Fruit fly (Drosophila melanogaster) whole organism, prepupa: Measurements from ENCODE around the gene S-Lap3.

Source experiments
- CG10631 ChIP-seq: fragments of 200-800 bp; sonication (Bioruptor generic); optimal IDR thresholded peaks from 2 replicates; lab custom pipeline; 2016; ENCODE audit warnings: missing biosample characterization, missing genetic modification characterization
- CG10669 ChIP-seq: fragments of 200-800 bp; sonication (Bioruptor generic); optimal IDR thresholded peaks from 3 replicates; lab custom pipeline; 2018; ENCODE audit warnings: missing biosample characterization, mild to moderate bottlenecking, missing genetic modification characterization, moderate library complexity
- CG11294 ChIP-seq: fragments of 200-800 bp; sonication (Bioruptor generic); IDR thresholded peaks from 2 replicates; pipeline ENCODE4 v1.3.6; 2022; ENCODE audit warnings: missing biosample characterization, missing genetic modification characterization
- CG11902 ChIP-seq: fragments of 200-800 bp; sonication (Bioruptor generic); optimal IDR thresholded peaks from 3 replicates; lab custom pipeline; 2016; ENCODE audit warnings: missing biosample characterization, missing genetic modification characterization
- CG16779 ChIP-seq: fragments of 200-800 bp; sonication (Bioruptor generic); optimal IDR thresholded peaks from 3 replicates; lab custom pipeline; 2017; ENCODE audit warnings: missing biosample characterization, mild to moderate bottlenecking, missing genetic modification characterization
- CG3032 ChIP-seq: fragments of 200-800 bp; optimal IDR thresholded peaks from 2 replicates; lab custom pipeline; 2019; ENCODE audit warnings: missing biosample characterization, mild to moderate bottlenecking, missing genetic modification characterization, moderate library complexity
- CG31627 ChIP-seq: fragments of 200-800 bp; sonication (Bioruptor generic); optimal IDR thresholded peaks from 3 replicates; lab custom pipeline; 2016; ENCODE audit warnings: missing biosample characterization, missing genetic modification characterization
- CG32006 ChIP-seq: fragments of 200-800 bp; sonication (Bioruptor generic); optimal IDR thresholded peaks from 3 replicates; lab custom pipeline; 2017; ENCODE audit warnings: missing biosample characterization, mild to moderate bottlenecking, missing genetic modification characterization
- CG3919 ChIP-seq: fragments of 200-800 bp; sonication (Bioruptor generic); optimal IDR thresholded peaks from 3 replicates; lab custom pipeline; 2016; ENCODE audit warnings: missing biosample characterization, missing genetic modification characterization
- CG4318 ChIP-seq: fragments of 200-800 bp; sonication (Bioruptor generic); optimal IDR thresholded peaks from 3 replicates; lab custom pipeline; 2017; ENCODE audit warnings: missing biosample characterization, mild to moderate bottlenecking, missing genetic modification characterization
- CG6163 ChIP-seq: fragments of 200-800 bp; sonication (Bioruptor generic); IDR thresholded peaks from 3 replicates; pipeline ENCODE4 v1.3.6; 2022; ENCODE audit warnings: missing biosample characterization, missing genetic modification characterization
- CG6276 ChIP-seq: fragments of 200-800 bp; sonication (Bioruptor generic); optimal IDR thresholded peaks from 2 replicates; lab custom pipeline; 2017; ENCODE audit warnings: missing biosample characterization, mild to moderate bottlenecking, missing genetic modification characterization
- CG6792 ChIP-seq: fragments of 200-800 bp; sonication (Bioruptor generic); optimal IDR thresholded peaks from 3 replicates; lab custom pipeline; 2016; ENCODE audit warnings: missing biosample characterization, missing genetic modification characterization
- CG6808 ChIP-seq: fragments of 200-800 bp; sonication (Bioruptor generic); optimal IDR thresholded peaks from 3 replicates; lab custom pipeline; 2017; ENCODE audit warnings: missing biosample characterization, missing genetic modification characterization, mild to moderate bottlenecking, moderate library complexity, missing genetic modification reagents
- CG6854 ChIP-seq: fragments of 200-800 bp; sonication (Bioruptor generic); optimal IDR thresholded peaks from 2 replicates; lab custom pipeline; 2017; ENCODE audit warnings: missing biosample characterization, mild to moderate bottlenecking, missing genetic modification characterization
- CG8119 ChIP-seq: fragments of 200-800 bp; sonication (Bioruptor generic); IDR thresholded peaks from 3 replicates; pipeline ENCODE4 v1.3.6; 2022; ENCODE audit warnings: missing biosample characterization, missing genetic modification characterization
- CG8319 ChIP-seq: fragments of 200-800 bp; sonication (Bioruptor generic); optimal IDR thresholded peaks from 3 replicates; lab custom pipeline; 2016; ENCODE audit warnings: missing biosample characterization, missing genetic modification characterization
- CG9139 ChIP-seq: fragments of 200-800 bp; sonication (Bioruptor generic); optimal IDR thresholded peaks from 3 replicates; lab custom pipeline; 2017; ENCODE audit warnings: missing biosample characterization, mild to moderate bottlenecking, missing genetic modification characterization
- Eip75B ChIP-seq: fragments of 200-800 bp; sonication (Bioruptor generic); optimal IDR thresholded peaks from 3 replicates; lab custom pipeline; 2016; ENCODE audit warnings: missing biosample characterization, missing genetic modification characterization
- Eip78C ChIP-seq: fragments of 200-800 bp; sonication (Bioruptor generic); peaks from one replicate; lab custom pipeline; 2016; ENCODE audit warnings: missing biosample characterization, missing genetic modification characterization
- Eip93F ChIP-seq: fragments of 200-800 bp; sonication (Bioruptor generic); optimal IDR thresholded peaks from 2 replicates; lab custom pipeline; 2016; ENCODE audit warnings: missing biosample characterization, mild to moderate bottlenecking, missing genetic modification characterization
- Ets96B ChIP-seq: fragments of 200-800 bp; optimal IDR thresholded peaks from 2 replicates; lab custom pipeline; 2019; ENCODE audit warnings: missing biosample characterization, mild to moderate bottlenecking, missing genetic modification characterization, moderate library complexity
- Gug ChIP-seq: fragments of 200-800 bp; sonication (Bioruptor generic); IDR thresholded peaks from 2 replicates; pipeline ENCODE4 v1.3.6; 2022; ENCODE audit warnings: missing biosample characterization, missing genetic modification characterization
- Hr4 ChIP-seq: fragments of 200-800 bp; sonication (Bioruptor generic); optimal IDR thresholded peaks from 3 replicates; lab custom pipeline; 2016; ENCODE audit warnings: missing biosample characterization, missing genetic modification characterization
- Lpt ChIP-seq: fragments of 200-800 bp; sonication (Bioruptor generic); optimal IDR thresholded peaks from 3 replicates; lab custom pipeline; 2016; ENCODE audit warnings: missing biosample characterization, missing genetic modification characterization
- OdsH ChIP-seq: fragments of 200-800 bp; sonication (Bioruptor generic); optimal IDR thresholded peaks from 3 replicates; lab custom pipeline; 2016; ENCODE audit warnings: missing biosample characterization, missing genetic modification characterization
- Smox ChIP-seq: fragments of 200-800 bp; sonication (Bioruptor generic); optimal IDR thresholded peaks from 3 replicates; lab custom pipeline; 2016; ENCODE audit warnings: missing biosample characterization, missing genetic modification characterization
- Sox14 ChIP-seq: fragments of 200-800 bp; sonication (Bioruptor generic); optimal IDR thresholded peaks from 3 replicates; lab custom pipeline; 2016; ENCODE audit warnings: missing biosample characterization, missing genetic modification characterization
- Sox15 ChIP-seq: fragments of 200-800 bp; sonication (Bioruptor generic); optimal IDR thresholded peaks from 3 replicates; lab custom pipeline; 2016; ENCODE audit warnings: missing biosample characterization, missing genetic modification characterization
- achi ChIP-seq: fragments of 200-800 bp; sonication (Bioruptor generic); optimal IDR thresholded peaks from 3 replicates; lab custom pipeline; 2016; ENCODE audit warnings: missing biosample characterization, missing genetic modification characterization
- eg ChIP-seq: fragments of 200-800 bp; sonication (Bioruptor generic); IDR thresholded peaks from 3 replicates; pipeline ENCODE4 v1.3.6; 2022; ENCODE audit warnings: missing biosample characterization, missing genetic modification characterization
- esn ChIP-seq: fragments of 200-800 bp; sonication (Bioruptor generic); optimal IDR thresholded peaks from 2 replicates; lab custom pipeline; 2016; ENCODE audit warnings: missing biosample characterization, mild to moderate bottlenecking, missing genetic modification characterization, moderate library complexity
- fkh ChIP-seq: fragments of 200-800 bp; sonication (Bioruptor generic); optimal IDR thresholded peaks from 3 replicates; lab custom pipeline; 2017; ENCODE audit warnings: missing biosample characterization, mild to moderate bottlenecking, missing genetic modification characterization, moderate library complexity
- lz ChIP-seq: fragments of 200-800 bp; sonication (Bioruptor generic); optimal IDR thresholded peaks from 3 replicates; lab custom pipeline; 2016; ENCODE audit warnings: missing biosample characterization, missing genetic modification characterization
- net ChIP-seq: fragments of 200-800 bp; sonication (Bioruptor generic); optimal IDR thresholded peaks from 3 replicates; lab custom pipeline; 2016; ENCODE audit warnings: missing biosample characterization, missing genetic modification characterization
- pdm3 ChIP-seq: fragments of 200-800 bp; sonication (Bioruptor generic); optimal IDR thresholded peaks from 3 replicates; lab custom pipeline; 2016; ENCODE audit warnings: missing biosample characterization, missing genetic modification characterization
- salr ChIP-seq, 2 experiments: fragments of 200-800 bp; sonication (Bioruptor generic); optimal IDR thresholded peaks; 3 replicates each; lab custom pipeline; 2016 to 2018; ENCODE audit warnings: missing biosample characterization in 2 of 2, missing genetic modification characterization in 2 of 2, mild to moderate bottlenecking in 1 of 2
- spab ChIP-seq: fragments of 200-800 bp; sonication (Bioruptor generic); optimal IDR thresholded peaks from 2 replicates; lab custom pipeline; 2017; ENCODE audit warnings: missing biosample characterization, mild to moderate bottlenecking, missing genetic modification characterization, missing genetic modification reagents

Gene S-Lap3

DNA sequence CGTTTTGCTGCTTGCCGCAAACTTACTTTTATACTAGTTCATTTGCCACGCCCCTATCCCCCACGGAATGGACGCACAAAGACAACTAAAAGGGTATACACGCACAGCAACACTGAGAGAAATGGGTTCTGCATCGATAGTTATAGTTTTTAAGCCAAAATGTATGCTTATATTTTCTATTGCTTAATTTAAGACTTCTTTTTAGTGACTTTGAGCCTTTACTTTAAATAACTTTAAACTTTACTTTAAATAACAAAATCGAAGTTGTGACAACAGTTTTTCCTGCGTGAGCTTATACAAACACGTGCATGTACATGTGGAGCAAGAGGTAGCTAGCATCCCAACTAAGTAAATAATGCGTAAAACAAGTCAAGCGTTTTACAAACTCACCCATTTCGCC is 17.5 kb downstream of the S-Lap3 start:
- TF ChIP-seq CG6792 (GFP tag; lab: Kevin White, UChicago) (no peak), eg (GFP tag; lab: Robert Waterston, UW) (0 out of 3 replicates have a peak, but pooled peaks have one; percentile 38), CG6276 (peak; percentile 2), lz (GFP tag; lab: Kevin White, UChicago) (no peak), CG32006 (peak; percentile 19)

DNA sequence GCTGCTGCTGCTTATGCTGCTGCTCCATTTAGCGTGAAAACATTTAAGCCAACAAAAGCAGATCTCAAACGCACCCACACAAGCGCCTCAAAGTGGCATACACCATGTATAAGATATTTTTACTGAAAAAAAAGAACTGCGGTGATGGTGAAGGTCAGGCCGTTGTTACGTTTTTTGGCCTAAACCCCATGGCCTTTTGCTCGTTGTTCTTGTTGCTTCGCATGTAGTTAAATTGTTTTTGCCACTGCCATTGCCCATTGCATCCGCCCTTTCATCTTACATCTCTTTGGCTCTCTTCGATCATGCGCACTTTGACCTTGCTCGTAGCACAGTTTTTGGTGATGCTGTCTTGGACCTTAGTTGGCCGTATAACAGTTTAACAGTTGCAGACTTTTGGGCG is 20.5 kb downstream of the S-Lap3 start:
- TF ChIP-seq OdsH (GFP tag; lab: Kevin White, UChicago), result no peak
- TF ChIP-seq CG8319 (GFP tag; lab: Kevin White, UChicago), result no peak

DNA sequence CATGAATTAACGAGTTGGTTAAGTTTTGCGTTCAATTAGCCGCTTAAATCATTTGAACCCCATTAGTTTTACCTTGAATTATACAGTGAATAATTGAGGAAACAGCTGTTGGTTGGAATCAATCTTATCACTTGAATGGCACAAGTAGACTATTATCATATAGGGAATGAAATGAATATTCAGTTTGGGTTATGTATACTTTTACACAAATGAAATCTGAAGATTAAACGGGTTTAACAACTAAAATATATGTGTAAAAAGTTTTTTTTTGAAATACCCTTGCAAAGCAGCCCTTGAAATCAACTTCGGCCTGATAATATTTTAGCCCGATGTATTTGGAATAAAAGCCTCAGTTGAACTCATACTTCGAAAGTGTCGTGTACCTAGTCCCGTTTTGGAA is 25.6 kb downstream of the S-Lap3 start, which contains the start of gene S-Lap4:
Gene S-Lap4 (plus strand): TSS at position 301 of the 400 bp plus-strand sequence.
- TF ChIP-seq CG16779 (tag; lab: Kevin White, UChicago) (no peak), fkh (GFP tag; lab: Kevin White, UChicago) (no peak)

DNA sequence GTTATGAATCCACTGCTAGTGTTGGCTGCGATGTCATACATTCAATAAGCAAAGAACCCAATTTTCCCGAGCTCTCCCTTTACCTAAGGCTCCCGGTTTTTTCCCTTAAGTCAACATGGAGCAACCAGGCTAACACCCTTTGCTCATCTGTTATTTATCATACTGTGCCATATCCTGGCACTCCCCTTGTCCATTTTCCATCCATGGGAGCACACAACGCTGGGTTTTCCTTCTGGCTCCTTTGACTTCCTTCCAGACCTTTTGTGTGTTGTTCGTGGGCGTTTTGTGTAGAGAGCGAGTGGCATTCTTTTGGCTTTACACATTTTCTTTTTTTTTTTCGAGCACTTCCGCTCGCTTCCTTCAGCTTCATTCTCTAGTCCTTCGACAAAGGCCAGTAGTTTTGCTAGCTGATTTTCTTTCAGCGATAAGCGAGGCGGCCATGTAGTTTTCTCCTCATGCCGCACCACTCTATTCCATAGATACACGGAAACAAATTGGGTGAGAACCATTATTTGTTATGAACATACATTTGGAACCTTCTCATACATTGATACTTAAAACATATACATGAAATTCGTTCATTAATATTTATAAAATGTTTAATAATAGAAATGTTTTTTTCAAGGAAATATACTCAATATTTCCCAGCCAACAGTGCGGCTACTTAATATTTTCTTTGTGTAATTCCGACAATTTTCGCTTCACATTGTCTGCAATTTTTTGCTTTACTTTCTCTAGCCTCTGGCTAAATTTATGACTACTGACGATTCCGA is 31.1 kb downstream of the S-Lap3 start:
- no peak for TF ChIP-seq net (GFP tag; lab: Kevin White, UChicago)
- TF ChIP-seq CG32006, result peak; percentile 3

DNA sequence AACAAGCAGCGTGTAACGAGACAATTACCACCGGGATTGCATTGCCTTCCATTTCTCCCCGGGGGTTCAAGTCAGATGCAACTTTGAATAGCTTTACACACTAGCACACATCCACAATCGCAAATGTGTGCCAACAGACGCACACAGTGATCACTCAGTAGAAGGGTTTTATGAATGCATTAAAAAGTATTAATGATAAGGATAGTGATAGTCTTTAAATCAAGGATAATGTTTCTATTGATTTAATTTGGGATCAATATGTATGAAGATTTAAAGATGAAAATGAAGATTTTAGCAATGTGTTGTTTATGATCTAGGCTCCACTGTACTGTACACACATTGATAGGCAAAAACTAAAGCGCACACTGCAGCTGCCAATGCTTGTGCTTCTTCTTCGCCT is 39.6 kb downstream of the S-Lap3 start:
- TF ChIP-seq Lpt (GFP tag; lab: Kevin White, UChicago) (peak; percentile 17), CG32006 (peak; percentile 54), Eip75B (GFP tag; lab: Kevin White, UChicago) (no peak), eg (GFP tag; lab: Robert Waterston, UW) (peak; percentile 53; the same call in 1 of the 3 replicates), pdm3 (GFP tag; lab: Kevin White, UChicago) (peak; percentile 28), Eip78C (GFP tag; lab: Kevin White, UChicago) (peak; percentile 70), CG8119 (GFP tag; lab: Robert Waterston, UW) (peak; percentile 62; the same call in 2 of the 3 replicates), Ets96B (tag; lab: Kevin White, UChicago) (no peak), achi (GFP tag; lab: Kevin White, UChicago) (peak; percentile 5), Eip93F (no peak), salr (GFP tag; optimal IDR thresholded peaks at IDR 0.05; lab: Kevin White, UChicago) (peak in 1 of 2 experiments; percentile 27), CG8319 (GFP tag; lab: Kevin White, UChicago) (no peak), CG10669 (peak; percentile 3), CG6276 (peak; percentile 31), OdsH (GFP tag; lab: Kevin White, UChicago) (peak; percentile 1), CG31627 (no peak), CG11294 (GFP tag; lab: Robert Waterston, UW) (0 out of 2 replicates have a peak, but pooled peaks have one; percentile 29), Hr4 (GFP tag; lab: Kevin White, UChicago) (peak; percentile 62), CG4318 (GFP tag; lab: Kevin White, UChicago) (peak; percentile 3), spab (no peak), Sox15 (GFP tag; lab: Kevin White, UChicago) (no peak)
- TF ChIP-seq, all 60 proteins: peak for 14

DNA sequence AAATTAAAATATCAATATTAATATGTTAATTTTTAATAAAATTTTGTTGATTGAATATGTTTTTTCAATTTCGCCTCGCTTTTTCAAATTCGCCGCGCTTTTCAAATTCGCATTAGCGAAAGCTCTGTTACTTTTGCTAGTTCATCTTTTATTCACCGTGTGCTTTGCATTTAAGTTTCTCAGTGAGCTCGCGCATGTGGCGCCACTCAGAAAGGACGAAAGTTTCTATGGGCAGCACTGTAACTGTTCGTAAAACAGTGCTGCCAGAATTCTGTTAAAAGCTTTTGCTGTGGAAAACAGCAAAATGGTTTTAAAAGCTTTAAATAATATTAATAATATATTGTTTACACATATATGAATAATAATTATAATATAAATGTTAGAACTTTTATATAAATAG is 43.0 kb downstream of the S-Lap3 start:
- TF ChIP-seq CG6808 (GFP tag; lab: Kevin White, UChicago), result peak; percentile 100
- no peak for TF ChIP-seq Smox

DNA sequence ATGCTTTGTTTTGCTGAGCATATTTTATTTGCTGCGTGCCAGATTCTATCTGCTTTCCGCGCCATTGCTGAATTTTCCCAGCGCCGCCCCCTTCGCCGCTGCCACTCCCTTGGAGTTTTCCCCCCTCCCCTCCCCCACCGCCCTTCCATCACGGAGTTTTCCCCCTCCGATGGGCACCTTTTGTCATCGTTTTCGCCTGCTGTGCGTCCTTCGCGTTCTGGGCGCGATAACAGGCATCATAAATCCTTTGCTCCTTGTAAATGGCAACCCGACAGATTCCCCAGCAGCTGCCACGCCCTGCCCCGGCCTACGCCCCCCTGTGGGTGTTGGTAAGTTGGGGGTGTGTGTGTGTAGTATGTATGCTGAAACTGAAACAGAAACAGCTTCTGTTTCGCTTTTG is 48.4 kb downstream of the S-Lap3 start:
- no peak for TF ChIP-seq Eip75B (GFP tag; lab: Kevin White, UChicago)
- TF ChIP-seq Gug (GFP tag; lab: Robert Waterston, UW), result no peak
- no peak for TF ChIP-seq CG6163 (GFP tag; lab: Robert Waterston, UW)
- TF ChIP-seq CG3032, result no peak
- TF ChIP-seq CG9139 (GFP tag; lab: Kevin White, UChicago), result no peak
- TF ChIP-seq CG6808 (GFP tag; lab: Kevin White, UChicago), result no peak
- TF ChIP-seq Sox14, result no peak
- no peak for TF ChIP-seq esn (GFP tag; lab: Kevin White, UChicago)
- TF ChIP-seq CG6854 (GFP tag; lab: Kevin White, UChicago), result no peak
- no peak for TF ChIP-seq eg (GFP tag; lab: Robert Waterston, UW)
- no peak for TF ChIP-seq CG16779 (tag; lab: Kevin White, UChicago)
- TF ChIP-seq CG11902 (GFP tag; lab: Kevin White, UChicago), result no peak
- no peak for TF ChIP-seq CG10631 (GFP tag; lab: Kevin White, UChicago)
- TF ChIP-seq pdm3 (GFP tag; lab: Kevin White, UChicago), result no peak
- TF ChIP-seq fkh (GFP tag; lab: Kevin White, UChicago), result no peak
- TF ChIP-seq net (GFP tag; lab: Kevin White, UChicago), result no peak
- TF ChIP-seq CG3919 (GFP tag; lab: Kevin White, UChicago), result no peak
